Fruit fly (Drosophila melanogaster): ENCODE data around the gene CG42564.

dm6 chr3R:6416242-6416641 is 42.0 kb downstream of the CG42564 start:
- TF ChIP-seq CG9948 (tag; optimal IDR thresholded peaks at IDR 0.05) (peak; percentile 37), EcR (GFP tag; optimal IDR thresholded peaks at IDR 0.05) (no peak), CG12605 (GFP tag; IDR thresholded peaks at IDR 0.05) (peak; percentile 39; the same call in 1 of the 2 replicates), CG10348 (GFP tag; IDR thresholded peaks at IDR 0.05) (no peak), Pif1A (GFP tag; optimal IDR thresholded peaks at IDR 0.05) (peak; percentile 61), rn (GFP tag; IDR thresholded peaks at IDR 0.05) (no peak), CG32121 (GFP tag; IDR thresholded peaks at IDR 0.05) (no peak; the same call in 1 of the 2 replicates), gl (tag; optimal IDR thresholded peaks at IDR 0.05) (no peak), Pif1B (GFP tag; optimal IDR thresholded peaks at IDR 0.05) (peak; percentile 43), D1 (tag; optimal IDR thresholded peaks at IDR 0.05) (no peak), fd96Ca (GFP tag; IDR thresholded peaks at IDR 0.05) (peak; percentile 78), Snoo (tag; optimal IDR thresholded peaks at IDR 0.05) (peak; percentile 43)

Data from whole organism, pupa.